Worm (Caenorhabditis elegans) whole organism, young adult: ENCODE results near the gene C13A2.9.

Experiments used
- B0336.3 ChIP-seq: fragments of 200-800 bp; sonication (Bioruptor generic); IDR thresholded peaks from 2 replicates; pipeline ENCODE4 v1.3.6; 2022; ENCODE audit warnings: missing genetic modification characterization, missing compliant biosample characterization
- F10E7.11 ChIP-seq: sonication (generic microtip); optimal IDR thresholded peaks from 2 replicates; lab custom pipeline; 2017; ENCODE audit warnings: mild to moderate bottlenecking, missing genetic modification characterization, moderate library complexity, missing compliant biosample characterization
- F49E8.2 ChIP-seq: sonication (generic microtip); optimal IDR thresholded peaks from 3 replicates; lab custom pipeline; 2017; ENCODE audit warnings: missing genetic modification characterization, mild to moderate bottlenecking, missing compliant biosample characterization, antibody characterized with exemption, moderate library complexity; ENCODE audit not compliant: insufficient read depth
- F52B5.7 ChIP-seq: sonication (generic microtip); optimal IDR thresholded peaks from 2 replicates; lab custom pipeline; 2016; ENCODE audit warnings: mild to moderate bottlenecking, missing genetic modification characterization, missing compliant biosample characterization
- F55B11.4 ChIP-seq: sonication (generic microtip); optimal IDR thresholded peaks from 2 replicates; lab custom pipeline; 2016; ENCODE audit warnings: missing compliant biosample characterization, missing genetic modification characterization, borderline replicate concordance; ENCODE audit not compliant: insufficient read depth
- F57A8.1 ChIP-seq: fragments of 200-800 bp; sonication (Bioruptor generic); optimal IDR thresholded peaks from 2 replicates; lab custom pipeline; 2018; ENCODE audit warnings: mild to moderate bottlenecking, missing genetic modification characterization, moderate library complexity, missing compliant biosample characterization
- F57C9.4 ChIP-seq: sonication (generic microtip); optimal IDR thresholded peaks from 2 replicates; lab custom pipeline; 2017; ENCODE audit warnings: mild to moderate bottlenecking, missing genetic modification characterization, missing compliant biosample characterization
- K11D2.4 ChIP-seq: fragments of 200-800 bp; sonication (Bioruptor generic); IDR thresholded peaks from 2 replicates; pipeline ENCODE4 v1.3.6; 2022; ENCODE audit warnings: missing genetic modification reagents, missing genetic modification characterization, missing compliant biosample characterization
- Y67H2A.10 ChIP-seq: fragments of 200-800 bp; sonication (Bioruptor generic); conservative IDR thresholded peaks from 2 replicates; pipeline ENCODE4 v1.3.6; 2022; ENCODE audit warnings: missing genetic modification reagents, missing genetic modification characterization, missing compliant biosample characterization
- aptf-2 ChIP-seq: fragments of 200-800 bp; sonication (Bioruptor generic); conservative IDR thresholded peaks from 2 replicates; pipeline ENCODE4 v1.3.6; 2022; ENCODE audit warnings: missing genetic modification reagents, missing genetic modification characterization, missing compliant biosample characterization
- aptf-3 ChIP-seq: fragments of 200-800 bp; sonication (Bioruptor generic); IDR thresholded peaks from 2 replicates; pipeline ENCODE4 v1.3.6; 2022; ENCODE audit warnings: missing genetic modification characterization, missing compliant biosample characterization
- atf-7 ChIP-seq: sonication (generic microtip); optimal IDR thresholded peaks from 2 replicates; lab custom pipeline; 2017; ENCODE audit warnings: mild to moderate bottlenecking, missing genetic modification characterization, missing compliant biosample characterization
- bed-2 ChIP-seq: fragments of 200-800 bp; sonication (Bioruptor generic); IDR thresholded peaks from 2 replicates; pipeline ENCODE4 v1.3.6; 2022; ENCODE audit warnings: missing genetic modification reagents, missing genetic modification characterization, missing compliant biosample characterization
- ccch-3 ChIP-seq: fragments of 200-800 bp; sonication (Bioruptor generic); optimal IDR thresholded peaks from 2 replicates; lab custom pipeline; 2018; ENCODE audit warnings: mild to moderate bottlenecking, missing genetic modification characterization, missing compliant biosample characterization
- cebp-2 ChIP-seq: fragments of 200-800 bp; sonication (Bioruptor generic); IDR thresholded peaks from 2 replicates; pipeline ENCODE4 v1.3.6; 2022; ENCODE audit warnings: missing genetic modification characterization, missing compliant biosample characterization
- ceh-100 ChIP-seq: fragments of 200-800 bp; sonication (Bioruptor generic); IDR thresholded peaks from 2 replicates; pipeline ENCODE4 v1.3.6; 2022; ENCODE audit warnings: missing genetic modification reagents, missing genetic modification characterization, missing compliant biosample characterization
- ceh-27 ChIP-seq: fragments of 200-800 bp; sonication (Bioruptor generic); optimal IDR thresholded peaks from 2 replicates; lab custom pipeline; 2018; ENCODE audit warnings: mild to moderate bottlenecking, missing genetic modification characterization, moderate library complexity, missing compliant biosample characterization
- ceh-40 ChIP-seq: fragments of 200-800 bp; sonication (Bioruptor generic); IDR thresholded peaks from 2 replicates; pipeline ENCODE4 v1.3.6; 2022; ENCODE audit warnings: missing genetic modification characterization, missing compliant biosample characterization
- ceh-79 ChIP-seq: sonication (generic microtip); optimal IDR thresholded peaks from 2 replicates; lab custom pipeline; 2017; ENCODE audit warnings: mild to moderate bottlenecking, missing genetic modification characterization, missing compliant biosample characterization
- egrh-3 ChIP-seq: fragments of 200-800 bp; sonication (Bioruptor generic); IDR thresholded peaks from 2 replicates; pipeline ENCODE4 v1.3.6; 2022; ENCODE audit warnings: missing genetic modification reagents, missing genetic modification characterization, missing compliant biosample characterization
- fkh-3 ChIP-seq: sonication (generic microtip); optimal IDR thresholded peaks from 2 replicates; lab custom pipeline; 2016; ENCODE audit warnings: mild to moderate bottlenecking, missing genetic modification characterization, missing compliant biosample characterization
- him-1 ChIP-seq: sonication (generic microtip); optimal IDR thresholded peaks from 2 replicates; lab custom pipeline; 2016; ENCODE audit warnings: missing genotype, missing genetic modification reagents, missing genetic modification characterization, missing compliant biosample characterization
- lag-1 ChIP-seq: fragments of 200-800 bp; sonication (Bioruptor generic); IDR thresholded peaks from 2 replicates; pipeline ENCODE4 v1.3.6; 2022; ENCODE audit warnings: missing genetic modification reagents, missing genetic modification characterization, missing compliant biosample characterization
- let-526 ChIP-seq: fragments of 200-800 bp; sonication (Bioruptor generic); IDR thresholded peaks from 2 replicates; pipeline ENCODE4 v1.3.6; 2022; ENCODE audit warnings: missing genetic modification reagents, missing genetic modification characterization, missing compliant biosample characterization
- let-607 ChIP-seq, 2 experiments: fragments of 200-800 bp in 1 of 2; sonication (Bioruptor generic) in 1 of 2; sonication (generic microtip) in 1 of 2; optimal IDR thresholded peaks; 2 replicates each; lab custom pipeline; 2016 to 2018; ENCODE audit warnings: mild to moderate bottlenecking in 2 of 2, missing compliant biosample characterization in 2 of 2, missing genetic modification characterization in 2 of 2, moderate library complexity in 2 of 2, missing genotype in 1 of 2
- lin-35 ChIP-seq, 3 experiments: fragments of 150-350 bp in 2 of 3; sonication (generic microtip) in 1 of 3; optimal IDR thresholded peaks; 2 replicates each; lab custom pipeline; 2014 to 2018; ENCODE audit warnings: missing biosample characterization in 3 of 3, missing genetic modification characterization in 3 of 3, missing genetic modification reagents in 3 of 3
- lin-40 ChIP-seq: sonication (generic microtip); optimal IDR thresholded peaks from 2 replicates; lab custom pipeline; 2016; ENCODE audit warnings: missing genetic modification characterization, mild to moderate bottlenecking, missing compliant biosample characterization, missing genotype, missing genetic modification reagents
- lir-1 ChIP-seq: fragments of 200-800 bp; sonication (Bioruptor generic); conservative IDR thresholded peaks from 2 replicates; pipeline ENCODE4 v1.3.6; 2022; ENCODE audit warnings: missing genetic modification reagents, missing genetic modification characterization, missing compliant biosample characterization
- lsy-27 ChIP-seq: sonication (generic microtip); optimal IDR thresholded peaks from 2 replicates; lab custom pipeline; 2017; ENCODE audit warnings: missing genetic modification characterization, mild to moderate bottlenecking, missing compliant biosample characterization, antibody characterized with exemption, missing genotype, borderline replicate concordance; ENCODE audit not compliant: insufficient read depth
- madf-10 ChIP-seq: sonication (generic microtip); optimal IDR thresholded peaks from 2 replicates; lab custom pipeline; 2016; ENCODE audit warnings: mild to moderate bottlenecking, missing genetic modification characterization, missing compliant biosample characterization
- madf-3 ChIP-seq: fragments of 200-800 bp; sonication (Bioruptor generic); IDR thresholded peaks from 2 replicates; pipeline ENCODE4 v1.3.6; 2022; ENCODE audit warnings: missing genetic modification reagents, missing genetic modification characterization, missing compliant biosample characterization
- mcd-1 ChIP-seq: fragments of 200-800 bp; sonication (Bioruptor generic); IDR thresholded peaks from 2 replicates; pipeline ENCODE4 v1.3.6; 2022; ENCODE audit warnings: missing genetic modification reagents, missing genetic modification characterization, missing compliant biosample characterization
- mxl-1 ChIP-seq: sonication (generic microtip); optimal IDR thresholded peaks from 2 replicates; lab custom pipeline; 2016; ENCODE audit warnings: missing genetic modification characterization, missing compliant biosample characterization
- nfyb-1 ChIP-seq: fragments of 200-800 bp; sonication (Bioruptor generic); IDR thresholded peaks from 2 replicates; pipeline ENCODE4 v1.3.6; 2022; ENCODE audit warnings: missing genetic modification reagents, missing genetic modification characterization, missing compliant biosample characterization
- nhr-179 ChIP-seq: sonication (generic microtip); optimal IDR thresholded peaks from 2 replicates; lab custom pipeline; 2016; ENCODE audit warnings: mild to moderate bottlenecking, missing genetic modification characterization, missing compliant biosample characterization
- nhr-27 ChIP-seq: fragments of 200-800 bp; sonication (Bioruptor generic); optimal IDR thresholded peaks from 2 replicates; lab custom pipeline; 2018; ENCODE audit warnings: mild to moderate bottlenecking, missing genetic modification characterization, moderate library complexity, missing compliant biosample characterization
- nhr-90 ChIP-seq: sonication (generic microtip); optimal IDR thresholded peaks from 2 replicates; lab custom pipeline; 2016; ENCODE audit warnings: missing genotype, mild to moderate bottlenecking, missing genetic modification characterization, missing compliant biosample characterization
- repo-1 ChIP-seq: sonication (generic microtip); optimal IDR thresholded peaks from 2 replicates; lab custom pipeline; 2017; ENCODE audit warnings: mild to moderate bottlenecking, missing genetic modification characterization, missing compliant biosample characterization
- snpc-1.1 ChIP-seq: sonication (generic microtip); optimal IDR thresholded peaks from 2 replicates; lab custom pipeline; 2017; ENCODE audit warnings: missing genetic modification characterization, mild to moderate bottlenecking, missing compliant biosample characterization, antibody characterized with exemption, moderate library complexity, missing genotype, missing genetic modification reagents; ENCODE audit not compliant: insufficient read depth
- snpc-3.4 ChIP-seq: sonication (generic microtip); optimal IDR thresholded peaks from 2 replicates; lab custom pipeline; 2017; ENCODE audit warnings: missing genetic modification characterization, mild to moderate bottlenecking, missing compliant biosample characterization, antibody characterized with exemption, moderate library complexity, missing genotype, missing genetic modification reagents
- somi-1 ChIP-seq: fragments of 200-800 bp; sonication (Bioruptor generic); optimal IDR thresholded peaks from 2 replicates; lab custom pipeline; 2018; ENCODE audit warnings: mild to moderate bottlenecking, missing genetic modification characterization, missing compliant biosample characterization
- tbx-9 ChIP-seq: sonication (generic microtip); optimal IDR thresholded peaks from 2 replicates; lab custom pipeline; 2016; ENCODE audit warnings: borderline replicate concordance, missing genetic modification characterization, inconsistent platforms, missing compliant biosample characterization
- tlf-1 ChIP-seq: fragments of 200-800 bp; sonication (Bioruptor generic); optimal IDR thresholded peaks from 2 replicates; lab custom pipeline; 2018; ENCODE audit warnings: mild to moderate bottlenecking, missing genetic modification characterization, missing compliant biosample characterization
- unc-62 ChIP-seq: fragments of 150-350 bp; optimal IDR thresholded peaks from 2 replicates; lab custom pipeline; 2014; ENCODE audit warnings: missing biosample characterization, missing genetic modification reagents, missing genetic modification characterization
- zim-3 ChIP-seq: sonication (generic microtip); optimal IDR thresholded peaks from 2 replicates; lab custom pipeline; 2017; ENCODE audit warnings: mild to moderate bottlenecking, missing genetic modification characterization, moderate library complexity, missing compliant biosample characterization
- ztf-18 ChIP-seq: sonication (generic microtip); optimal IDR thresholded peaks from 2 replicates; lab custom pipeline; 2016; ENCODE audit warnings: missing genotype, mild to moderate bottlenecking, missing genetic modification characterization, missing compliant biosample characterization
- ztf-28 ChIP-seq: fragments of 200-800 bp; sonication (Bioruptor generic); IDR thresholded peaks from 2 replicates; pipeline ENCODE4 v1.3.6; 2022; ENCODE audit warnings: missing genetic modification reagents, missing genetic modification characterization, missing compliant biosample characterization
- ztf-6 ChIP-seq: fragments of 200-800 bp; sonication (Bioruptor generic); IDR thresholded peaks from 2 replicates; pipeline ENCODE4 v1.3.6; 2022; ENCODE audit warnings: missing genetic modification reagents, missing genetic modification characterization, missing compliant biosample characterization

The C13A2.9 gene

DNA sequence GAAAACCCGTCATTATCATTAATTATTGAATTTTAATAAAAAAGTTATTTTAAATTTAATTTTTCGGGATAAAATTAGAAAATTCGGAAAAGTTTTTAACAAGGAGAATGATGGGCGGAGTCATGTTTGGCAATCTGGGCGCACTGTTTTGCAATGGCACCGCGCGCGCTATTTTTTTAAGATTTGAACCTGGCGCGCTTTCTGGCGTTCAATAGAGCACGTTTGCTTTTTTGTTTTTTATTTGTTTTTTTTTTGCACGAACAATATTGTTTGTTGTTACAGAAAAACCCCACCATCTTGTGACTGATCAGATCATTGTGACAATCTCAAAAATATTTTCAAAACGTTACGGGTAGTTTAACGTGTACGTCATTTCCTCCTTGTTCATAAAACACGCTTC lies 26.8 kb downstream of the C13A2.9 start, which contains the start of gene hyls-1 (continued):
- TF ChIP-seq ceh-27 (GFP tag; lab: Kevin White, UChicago) (peak; percentile 33), let-526 (GFP tag; lab: Robert Waterston, UW) (no peak), repo-1 (tag; lab: Kevin White, UChicago) (no peak), let-607 (tag; optimal IDR thresholded peaks at IDR 0.05; lab: Kevin White, UChicago) (no peak), F52B5.7 (tag; lab: Kevin White, UChicago) (no peak), fkh-3 (no peak), lin-40 (tag; lab: Kevin White, UChicago) (peak; percentile 72), aptf-2 (GFP tag; lab: Robert Waterston, UW) (no peak), mcd-1 (GFP tag; lab: Robert Waterston, UW) (peak; percentile 97), ztf-18 (tag; lab: Kevin White, UChicago) (peak; percentile 53), ceh-100 (GFP tag; lab: Robert Waterston, UW) (peak; percentile 74), F10E7.11 (tag; lab: Kevin White, UChicago) (no peak), madf-3 (peak; percentile 89; the same call in 1 of the 2 replicates), bed-2 (GFP tag; lab: Robert Waterston, UW) (no peak), F49E8.2 (no peak), ccch-3 (no peak), ztf-28 (GFP tag; lab: Robert Waterston, UW) (no peak), aptf-3 (GFP tag; lab: Robert Waterston, UW) (no peak), nhr-27 (tag; lab: Kevin White, UChicago) (no peak), ceh-79 (no peak), unc-62 (GFP tag; lab: Kevin White, UChicago) (no peak), F57C9.4 (no peak), nhr-179 (tag; lab: Kevin White, UChicago) (no peak), B0336.3 (GFP tag; lab: Robert Waterston, UW) (0 out of 2 replicates have a peak, but pooled peaks have one; percentile 40), Y67H2A.10 (peak; percentile 55; the same call in 1 of the 2 replicates), zim-3 (tag; lab: Kevin White, UChicago) (no peak), nhr-90 (no peak), egrh-3 (GFP tag; lab: Robert Waterston, UW) (no peak), K11D2.4 (GFP tag; lab: Robert Waterston, UW) (peak; percentile 55; the same call in 1 of the 2 replicates), ztf-6 (GFP tag; lab: Robert Waterston, UW) (no peak), nfyb-1 (GFP tag; lab: Robert Waterston, UW) (peak; percentile 78), cebp-2 (GFP tag; lab: Robert Waterston, UW) (no peak), atf-7 (no peak), ceh-40 (no peak), snpc-3.4 (peak; percentile 34), tlf-1 (GFP tag; lab: Kevin White, UChicago) (peak; percentile 63), lir-1 (GFP tag; lab: Robert Waterston, UW) (no peak; the same call in 1 of the 2 replicates), F55B11.4 (tag; lab: Kevin White, UChicago) (no peak), lag-1 (GFP tag; lab: Robert Waterston, UW) (no peak), madf-10 (tag; lab: Kevin White, UChicago) (no peak), F57A8.1 (GFP tag; lab: Kevin White, UChicago) (no peak), lsy-27 (tag; lab: Kevin White, UChicago) (peak; percentile 7), lin-35 (GFP tag; optimal IDR thresholded peaks at IDR 0.05; lab: Kevin White, UChicago) (peak in 1 of 3 experiments; percentile 91), tbx-9 (tag; lab: Kevin White, UChicago) (no peak), mxl-1 (tag; lab: Kevin White, UChicago) (no peak), somi-1 (GFP tag; lab: Kevin White, UChicago) (no peak), snpc-1.1 (tag; lab: Kevin White, UChicago) (no peak), him-1 (no peak)
